Worm (Caenorhabditis elegans) whole organism, L2 larva: ENCODE data around the gene F23A7.5.

Experiments
- nhr-237 ChIP-seq: fragments of 150-350 bp; optimal IDR thresholded peaks from 2 replicates; lab custom pipeline; 2014; ENCODE audit warnings: missing biosample characterization, missing genetic modification characterization
- snpc-4 ChIP-seq: fragments of 150-350 bp; optimal IDR thresholded peaks from 2 replicates; lab custom pipeline; 2014; ENCODE audit warnings: missing biosample characterization, missing genetic modification characterization
- ztf-11 ChIP-seq: sonication (generic microtip); optimal IDR thresholded peaks from 2 replicates; lab custom pipeline; 2017; ENCODE audit warnings: missing biosample characterization, missing genetic modification characterization

DNA sequence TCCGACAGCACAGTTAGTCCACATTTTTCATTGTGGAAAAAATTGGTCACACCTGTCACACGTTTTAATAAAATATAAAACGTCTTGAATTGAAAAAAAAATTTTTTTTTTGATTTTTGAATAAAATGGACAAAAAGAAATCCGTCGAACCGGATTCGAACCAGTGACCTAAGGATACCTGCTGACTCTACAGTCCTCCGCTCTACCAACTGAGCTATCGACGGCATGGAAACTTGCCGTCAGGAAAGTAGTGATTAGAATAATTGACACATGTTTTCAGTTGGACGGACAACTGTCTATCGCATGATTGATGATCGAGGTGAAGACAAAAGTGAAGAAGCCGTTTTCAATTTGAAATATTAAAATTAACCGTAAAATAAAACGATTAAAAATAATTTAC, 20.6 kb upstream of the F23A7.5 start:
- TF ChIP-seq nhr-237 (tag; lab: Kevin White, UChicago) (no peak), ztf-11 (tag; lab: Kevin White, UChicago) (no peak), snpc-4 (no peak)
